Worm (Caenorhabditis elegans) whole organism, midembryonic: Measurements from ENCODE around the gene F14F9.2.

ENCODE experiments used
- T22C8.4 ChIP-seq: fragments of 200-800 bp; sonication (Bioruptor generic); IDR thresholded peaks from 2 replicates; pipeline ENCODE4 v1.3.6; 2022; ENCODE audit warnings: missing genetic modification characterization, missing compliant biosample characterization
- cog-1 ChIP-seq: sonication (generic microtip); optimal IDR thresholded peaks from 2 replicates; lab custom pipeline; 2016; ENCODE audit warnings: missing genetic modification characterization, missing compliant biosample characterization
- flt-1 ChIP-seq: fragments of 200-800 bp; sonication (Bioruptor generic); IDR thresholded peaks from 2 replicates; pipeline ENCODE4 v1.3.6; 2022; ENCODE audit warnings: missing genetic modification characterization, missing compliant biosample characterization
- klf-2 ChIP-seq: fragments of 200-800 bp; sonication (Bioruptor generic); conservative IDR thresholded peaks from 2 replicates; pipeline ENCODE4 v1.3.6; 2022; ENCODE audit warnings: missing genetic modification reagents, missing genetic modification characterization, missing compliant biosample characterization
- med-1 ChIP-seq: sonication (generic microtip); optimal IDR thresholded peaks from 2 replicates; lab custom pipeline; 2017; ENCODE audit warnings: missing genetic modification characterization, mild to moderate bottlenecking, missing compliant biosample characterization, antibody characterized with exemption, missing genetic modification reagents; ENCODE audit not compliant: insufficient read depth
- ref-1 ChIP-seq: fragments of 200-800 bp; sonication (Bioruptor generic); conservative IDR thresholded peaks from 2 replicates; pipeline ENCODE4 v1.3.6; 2022; ENCODE audit warnings: missing genetic modification reagents, missing genetic modification characterization, missing compliant biosample characterization
- tab-1 ChIP-seq: fragments of 200-800 bp; sonication (Bioruptor generic); IDR thresholded peaks from 2 replicates; pipeline ENCODE4 v1.3.6; 2022; ENCODE audit warnings: missing genetic modification characterization, missing compliant biosample characterization
- ztf-23 ChIP-seq: fragments of 200-800 bp; sonication (Bioruptor generic); IDR thresholded peaks from 2 replicates; pipeline ENCODE4 v1.3.6; 2022; ENCODE audit warnings: missing genetic modification reagents, missing genetic modification characterization, missing compliant biosample characterization
- ztf-29 ChIP-seq: fragments of 200-800 bp; sonication (Bioruptor generic); IDR thresholded peaks from 2 replicates; pipeline ENCODE4 v1.3.6; 2022; ENCODE audit warnings: missing genetic modification reagents, missing genetic modification characterization, missing compliant biosample characterization

ce11 chrV:5165426-5165825 is 20.8 kb downstream of the F14F9.2 start, which contains the start of gene srw-140:
- TF ChIP-seq T22C8.4 (GFP tag; lab: Robert Waterston, UW), result no peak
- no peak for TF ChIP-seq ztf-29 (GFP tag; lab: Robert Waterston, UW)
- TF ChIP-seq flt-1 (GFP tag; lab: Robert Waterston, UW), result no peak
- no peak for TF ChIP-seq cog-1 (tag; lab: Kevin White, UChicago)
- no peak for TF ChIP-seq klf-2 (GFP tag; lab: Robert Waterston, UW)
- TF ChIP-seq ztf-23 (GFP tag; lab: Robert Waterston, UW), result no peak
- TF ChIP-seq tab-1 (GFP tag; lab: Robert Waterston, UW), result no peak
- TF ChIP-seq ref-1, result no peak
- TF ChIP-seq med-1 (GFP tag; lab: Kevin White, UChicago), result no peak
